Worm (Caenorhabditis elegans) whole organism, mixed stage, embryonic: ENCODE data around the gene skr-6.

Experiments used
- M03D4.4 ChIP-seq: sonication (generic microtip); optimal IDR thresholded peaks from 2 replicates; lab custom pipeline; 2017; ENCODE audit warnings: mild to moderate bottlenecking, missing genetic modification characterization, missing compliant biosample characterization
- blmp-1 ChIP-seq: fragments of 150-350 bp; optimal IDR thresholded peaks from 2 replicates; lab custom pipeline; 2014; ENCODE audit warnings: missing biosample characterization, missing genetic modification characterization
- ceh-39 ChIP-seq: fragments of 150-350 bp; optimal IDR thresholded peaks from 2 replicates; lab custom pipeline; 2014; ENCODE audit warnings: missing biosample characterization, missing genetic modification characterization
- ceh-43 ChIP-seq: fragments of 200-800 bp; sonication (Bioruptor generic); optimal IDR thresholded peaks from 2 replicates; lab custom pipeline; 2018; ENCODE audit warnings: mild to moderate bottlenecking, missing genetic modification characterization, moderate library complexity, missing compliant biosample characterization
- cnd-1 ChIP-seq: fragments of 200-800 bp; sonication (Bioruptor generic); optimal IDR thresholded peaks from 2 replicates; lab custom pipeline; 2018; ENCODE audit warnings: mild to moderate bottlenecking, missing genetic modification characterization, missing compliant biosample characterization
- drap-1 ChIP-seq: fragments of 200-800 bp; sonication (Bioruptor generic); optimal IDR thresholded peaks from 3 replicates; lab custom pipeline; 2018; ENCODE audit warnings: mild to moderate bottlenecking, missing genetic modification characterization, missing compliant biosample characterization
- elt-1 ChIP-seq: sonication (generic microtip); optimal IDR thresholded peaks from 2 replicates; lab custom pipeline; 2017; ENCODE audit warnings: missing genetic modification characterization, mild to moderate bottlenecking, missing compliant biosample characterization, antibody characterized with exemption, moderate library complexity, borderline replicate concordance; ENCODE audit not compliant: insufficient read depth
- elt-3 ChIP-seq: fragments of 150-350 bp; optimal IDR thresholded peaks from 2 replicates; lab custom pipeline; 2014; ENCODE audit warnings: missing biosample characterization, missing genetic modification characterization
- flh-1 ChIP-seq: fragments of 200-800 bp; sonication (Bioruptor generic); optimal IDR thresholded peaks from 2 replicates; lab custom pipeline; 2018; ENCODE audit warnings: mild to moderate bottlenecking, missing genetic modification characterization, moderate library complexity, missing compliant biosample characterization
- ham-2 ChIP-seq: fragments of 200-800 bp; sonication (Bioruptor generic); optimal IDR thresholded peaks from 2 replicates; lab custom pipeline; 2018; ENCODE audit warnings: mild to moderate bottlenecking, missing genetic modification characterization, missing compliant biosample characterization
- hlh-1 ChIP-seq: fragments of 150-350 bp; optimal IDR thresholded peaks from 2 replicates; lab custom pipeline; 2014; ENCODE audit warnings: missing biosample characterization, missing genetic modification reagents, missing genetic modification characterization
- lin-13 ChIP-seq: fragments of 150-350 bp; optimal IDR thresholded peaks from 2 replicates; lab custom pipeline; 2014; ENCODE audit warnings: missing biosample characterization, missing genetic modification characterization
- lin-32 ChIP-seq: fragments of 200-800 bp; sonication (Bioruptor generic); optimal IDR thresholded peaks from 2 replicates; lab custom pipeline; 2018; ENCODE audit warnings: mild to moderate bottlenecking, missing genetic modification characterization, missing compliant biosample characterization
- lsy-2 ChIP-seq: fragments of 150-350 bp; optimal IDR thresholded peaks from 2 replicates; lab custom pipeline; 2014; ENCODE audit warnings: missing biosample characterization, missing genetic modification characterization
- mab-5 ChIP-seq: fragments of 150-350 bp; optimal IDR thresholded peaks from 2 replicates; lab custom pipeline; 2014; ENCODE audit warnings: missing biosample characterization, missing genetic modification characterization
- mep-1 ChIP-seq: fragments of 150-350 bp; optimal IDR thresholded peaks from 2 replicates; lab custom pipeline; 2017; ENCODE audit warnings: missing biosample characterization, missing genetic modification reagents, missing genetic modification characterization, inconsistent platforms
- mls-2 ChIP-seq: sonication (generic microtip); optimal IDR thresholded peaks from 2 replicates; lab custom pipeline; 2016; ENCODE audit warnings: mild to moderate bottlenecking, missing genetic modification characterization, moderate library complexity, missing compliant biosample characterization
- nhr-12 ChIP-seq: fragments of 150-350 bp; optimal IDR thresholded peaks from 2 replicates; lab custom pipeline; 2014; ENCODE audit warnings: missing biosample characterization, missing genetic modification characterization
- nhr-2 ChIP-seq: fragments of 150-350 bp; optimal IDR thresholded peaks from 2 replicates; lab custom pipeline; 2014; ENCODE audit warnings: missing biosample characterization, missing genetic modification characterization
- nhr-28 ChIP-seq: fragments of 150-350 bp; optimal IDR thresholded peaks from 2 replicates; lab custom pipeline; 2014; ENCODE audit warnings: missing biosample characterization, missing genetic modification characterization
- sem-2 ChIP-seq: fragments of 200-800 bp; sonication (Bioruptor generic); optimal IDR thresholded peaks from 2 replicates; lab custom pipeline; 2018; ENCODE audit warnings: mild to moderate bottlenecking, missing genetic modification characterization, missing compliant biosample characterization
- snpc-4 ChIP-seq: fragments of 150-350 bp; optimal IDR thresholded peaks from 2 replicates; lab custom pipeline; 2014; ENCODE audit warnings: missing biosample characterization, missing genetic modification characterization
- sptf-1 ChIP-seq: sonication (generic microtip); optimal IDR thresholded peaks from 2 replicates; lab custom pipeline; 2017; ENCODE audit warnings: mild to moderate bottlenecking, missing genetic modification characterization, moderate library complexity, missing compliant biosample characterization
- tbx-8 ChIP-seq: fragments of 200-800 bp; sonication (Bioruptor generic); optimal IDR thresholded peaks from 2 replicates; lab custom pipeline; 2018; ENCODE audit warnings: mild to moderate bottlenecking, missing genetic modification characterization, moderate library complexity, missing compliant biosample characterization
- unc-120 ChIP-seq: sonication (generic microtip); optimal IDR thresholded peaks from 2 replicates; lab custom pipeline; 2017; ENCODE audit warnings: missing genetic modification characterization, missing compliant biosample characterization; ENCODE audit not compliant: poor library complexity, severe bottlenecking
- unc-39 ChIP-seq: fragments of 150-350 bp; optimal IDR thresholded peaks from 2 replicates; lab custom pipeline; 2014; ENCODE audit warnings: missing biosample characterization, missing genetic modification characterization
- unc-62 ChIP-seq: fragments of 150-350 bp; optimal IDR thresholded peaks from 2 replicates; lab custom pipeline; 2014; ENCODE audit warnings: missing biosample characterization, missing genetic modification reagents, missing genetic modification characterization
- zip-8 ChIP-seq: fragments of 150-350 bp; optimal IDR thresholded peaks from 2 replicates; lab custom pipeline; 2014; ENCODE audit warnings: missing biosample characterization, missing genetic modification characterization
- ztf-11 ChIP-seq: fragments of 150-350 bp; optimal IDR thresholded peaks from 2 replicates; lab custom pipeline; 2014; ENCODE audit warnings: missing biosample characterization, missing genetic modification characterization

The skr-6 gene

ce11 chrV:18292295-18292694, 22.5 kb upstream of the skr-6 start, which contains the start of gene Y51A2A.12:
Y51A2A.12 (plus strand) TSS chrV:18292595.
- TF ChIP-seq nhr-2 (tag; lab: Kevin White, UChicago) (no peak), M03D4.4 (no peak), elt-3 (tag; lab: Kevin White, UChicago) (no peak), mls-2 (no peak), nhr-12 (tag; lab: Kevin White, UChicago) (no peak)
- TF ChIP-seq, all 35 proteins: peak for 0

ce11 chrV:18290642-18291041, 20.9 kb upstream of the skr-6 start, which contains the start of gene Y51A2A.4:
Y51A2A.4 (plus strand) TSS chrV:18290942.
- TF ChIP-seq mab-5 (tag; lab: Kevin White, UChicago) (no peak), nhr-28 (tag; lab: Kevin White, UChicago) (no peak), tbx-8 (GFP tag; lab: Kevin White, UChicago) (no peak), sptf-1 (tag; lab: Kevin White, UChicago) (no peak), ceh-43 (no peak), M03D4.4 (no peak), sem-2 (GFP tag; lab: Kevin White, UChicago) (no peak), ham-2 (GFP tag; lab: Kevin White, UChicago) (no peak), mls-2 (no peak), lin-32 (GFP tag; lab: Kevin White, UChicago) (no peak), zip-8 (no peak), unc-120 (tag; lab: Kevin White, UChicago) (no peak), lsy-2 (tag; lab: Kevin White, UChicago) (no peak), elt-1 (no peak), unc-39 (tag; lab: Kevin White, UChicago) (no peak), mep-1 (tag; lab: Kevin White, UChicago) (no peak), blmp-1 (tag; lab: Kevin White, UChicago) (no peak), snpc-4 (tag; lab: Kevin White, UChicago) (no peak), hlh-1 (tag; lab: Kevin White, UChicago) (no peak)
- TF ChIP-seq, all 35 proteins: peak for 0

DNA sequence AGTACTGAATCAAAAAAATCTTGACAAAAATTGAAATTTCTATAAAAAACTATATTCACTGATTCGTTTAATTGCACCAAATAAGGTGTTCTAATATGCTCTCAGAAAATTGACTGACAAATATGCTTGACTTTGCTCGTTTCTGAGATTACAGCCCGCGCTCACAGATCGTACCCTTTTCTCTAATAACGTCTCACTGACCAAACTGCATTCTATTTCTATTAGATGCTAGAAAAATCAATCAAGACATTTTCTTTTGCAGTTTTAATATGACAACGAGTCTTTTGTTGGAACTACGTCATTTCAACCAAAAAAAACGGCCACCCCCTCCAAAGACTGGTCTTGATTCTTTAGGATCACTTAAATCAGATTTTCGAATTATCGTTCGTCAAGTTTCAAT, 12.8 kb upstream of the skr-6 start, which contains the start of gene clec-247:
clec-247 (plus strand) TSS at position 301 of the 400 bp plus-strand sequence.
- TF ChIP-seq lin-32 (GFP tag; lab: Kevin White, UChicago) (no peak), cnd-1 (tag; lab: Kevin White, UChicago) (no peak), nhr-28 (tag; lab: Kevin White, UChicago) (no peak), lin-13 (no peak), lsy-2 (tag; lab: Kevin White, UChicago) (no peak), nhr-12 (tag; lab: Kevin White, UChicago) (no peak), mls-2 (no peak), nhr-2 (tag; lab: Kevin White, UChicago) (no peak), elt-3 (tag; lab: Kevin White, UChicago) (no peak), elt-1 (no peak), ham-2 (GFP tag; lab: Kevin White, UChicago) (no peak)

DNA sequence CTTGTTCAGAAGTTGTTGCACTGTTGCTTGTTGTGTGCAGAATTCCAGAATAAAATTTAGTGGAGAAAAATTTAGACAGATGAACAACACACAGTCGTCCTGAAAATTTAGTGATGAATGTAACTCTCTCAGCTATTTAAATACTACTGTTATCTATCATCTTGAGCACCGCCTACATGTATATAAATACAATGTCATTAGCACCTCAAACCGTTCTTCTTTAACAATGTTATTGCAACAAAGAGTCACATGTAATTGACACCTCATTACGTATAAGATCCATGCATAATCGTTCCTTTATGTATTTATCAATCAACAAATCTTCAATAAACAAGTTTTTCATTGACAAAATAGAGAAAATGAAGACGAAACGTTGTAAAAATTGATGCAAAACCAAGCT, 11.0 kb upstream of the skr-6 start, which contains the start of gene Y51A2A.16:
Y51A2A.16 (minus strand) TSS at position 101 of the 400 bp plus-strand sequence.
- TF ChIP-seq flh-1 (GFP tag; lab: Kevin White, UChicago) (no peak), cnd-1 (tag; lab: Kevin White, UChicago) (no peak)

DNA sequence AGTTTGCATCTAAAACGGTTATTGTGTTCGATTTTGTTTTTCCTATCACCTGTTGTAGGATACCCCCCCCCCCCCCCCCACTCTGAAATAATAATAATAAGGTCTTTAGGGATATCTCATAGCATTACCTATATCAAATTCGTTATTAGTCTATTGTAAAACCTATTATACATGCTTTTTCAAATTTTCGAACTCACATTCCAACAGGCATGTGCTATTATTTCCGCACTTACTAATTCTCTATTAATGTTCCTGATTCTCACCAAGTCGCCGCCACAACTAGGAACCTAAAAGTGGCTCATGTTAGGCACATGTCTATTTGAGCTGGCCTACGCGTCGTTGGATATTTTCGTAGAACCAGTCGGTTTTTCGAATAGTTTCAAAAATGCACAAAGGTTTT, 618 bp upstream of the skr-6 start, which contains the start of gene Y37H2C.4:
Y37H2C.4 (plus strand) TSS at position 301 of the 400 bp plus-strand sequence.
- no peak for TF ChIP-seq cnd-1 (tag; lab: Kevin White, UChicago)
- no peak for TF ChIP-seq drap-1 (GFP tag; lab: Kevin White, UChicago)
- no peak for TF ChIP-seq ztf-11 (tag; lab: Kevin White, UChicago)
- TF ChIP-seq ceh-39 (tag; lab: Kevin White, UChicago) = no peak
- TF ChIP-seq blmp-1 (tag; lab: Kevin White, UChicago) = no peak

DNA sequence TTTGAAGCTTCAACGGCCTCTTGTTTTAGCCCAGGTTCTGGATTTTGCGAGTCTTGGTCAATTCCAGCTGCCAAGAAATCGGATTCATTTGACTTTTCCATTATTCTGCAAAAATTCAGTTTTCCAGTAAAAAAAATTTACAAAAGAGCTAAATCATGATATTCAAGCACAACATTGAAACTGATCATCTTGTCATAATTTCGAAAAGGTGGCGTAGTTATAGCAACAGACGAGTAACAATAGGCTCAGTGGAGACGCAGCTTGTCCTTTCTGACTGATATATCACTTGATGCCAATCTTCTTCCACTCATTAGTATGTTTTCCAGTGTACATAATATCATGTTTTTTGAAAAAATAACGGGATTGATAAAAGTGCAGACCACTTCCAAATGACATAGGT, 1.0 kb downstream of the skr-6 start, which contains the start of gene fbxa-213:
fbxa-213 (minus strand) TSS at position 101 of the 400 bp plus-strand sequence.
- TF ChIP-seq sem-2 (GFP tag; lab: Kevin White, UChicago) (no peak), elt-3 (tag; lab: Kevin White, UChicago) (no peak), unc-62 (no peak), ceh-43 (no peak), tbx-8 (GFP tag; lab: Kevin White, UChicago) (no peak), ceh-39 (tag; lab: Kevin White, UChicago) (no peak), ham-2 (GFP tag; lab: Kevin White, UChicago) (no peak), lin-13 (no peak), nhr-12 (tag; lab: Kevin White, UChicago) (no peak)
